Worm (Caenorhabditis elegans) whole organism, late embryonic: ENCODE measurements around the gene Y57G7A.2.

ENCODE experiments used
- T23F11.4 ChIP-seq: fragments of 200-800 bp; sonication (Bioruptor generic); optimal IDR thresholded peaks from 2 replicates; lab custom pipeline; 2018; ENCODE audit warnings: mild to moderate bottlenecking, missing genetic modification characterization, missing compliant biosample characterization
- ahr-1 ChIP-seq: sonication (generic microtip); optimal IDR thresholded peaks from 2 replicates; lab custom pipeline; 2016; ENCODE audit warnings: missing genetic modification characterization, missing compliant biosample characterization
- ceh-14 ChIP-seq: sonication (generic microtip); optimal IDR thresholded peaks from 2 replicates; lab custom pipeline; 2016; ENCODE audit warnings: missing genotype, missing genetic modification characterization, missing compliant biosample characterization
- ceh-18 ChIP-seq: sonication (generic microtip); optimal IDR thresholded peaks from 2 replicates; lab custom pipeline; 2016; ENCODE audit warnings: missing genetic modification characterization, missing compliant biosample characterization
- ceh-2 ChIP-seq: sonication (generic microtip); optimal IDR thresholded peaks from 2 replicates; lab custom pipeline; 2016; ENCODE audit warnings: missing genotype, missing genetic modification characterization, missing compliant biosample characterization
- ceh-22 ChIP-seq: sonication (generic microtip); optimal IDR thresholded peaks from 2 replicates; lab custom pipeline; 2017; ENCODE audit warnings: missing biosample characterization, missing genetic modification characterization
- ceh-24 ChIP-seq: sonication (generic microtip); optimal IDR thresholded peaks from 2 replicates; lab custom pipeline; 2016; ENCODE audit warnings: mild to moderate bottlenecking, missing genetic modification characterization, missing compliant biosample characterization
- ceh-30 ChIP-seq: fragments of 150-350 bp; optimal IDR thresholded peaks from 2 replicates; lab custom pipeline; 2014; ENCODE audit warnings: missing biosample characterization, missing genetic modification characterization
- ceh-31 ChIP-seq: sonication (generic microtip); optimal IDR thresholded peaks from 2 replicates; lab custom pipeline; 2016; ENCODE audit warnings: missing genetic modification characterization, missing compliant biosample characterization
- ceh-45 ChIP-seq: fragments of 200-800 bp; sonication (Bioruptor generic); IDR thresholded peaks from 2 replicates; pipeline ENCODE4 v1.3.6; 2022; ENCODE audit warnings: missing genetic modification reagents, missing genetic modification characterization, missing compliant biosample characterization
- ceh-48 ChIP-seq: sonication (generic microtip); optimal IDR thresholded peaks from 2 replicates; lab custom pipeline; 2016; ENCODE audit warnings: missing genetic modification characterization, inconsistent platforms, missing compliant biosample characterization
- ceh-6 ChIP-seq: fragments of 200-800 bp; sonication (Bioruptor generic); optimal IDR thresholded peaks from 2 replicates; lab custom pipeline; 2018; ENCODE audit warnings: mild to moderate bottlenecking, missing genetic modification characterization, missing compliant biosample characterization
- che-1 ChIP-seq: sonication (generic microtip); optimal IDR thresholded peaks from 2 replicates; lab custom pipeline; 2016; ENCODE audit warnings: mild to moderate bottlenecking, missing genetic modification characterization, missing compliant biosample characterization
- dve-1 ChIP-seq: sonication (generic microtip); optimal IDR thresholded peaks from 2 replicates; lab custom pipeline; 2017; ENCODE audit warnings: antibody characterized with exemption, mild to moderate bottlenecking, missing genetic modification characterization, missing compliant biosample characterization
- elt-2 ChIP-seq: sonication (generic microtip); optimal IDR thresholded peaks from 2 replicates; lab custom pipeline; 2016; ENCODE audit warnings: missing genetic modification reagents, missing genetic modification characterization, missing compliant biosample characterization
- gmeb-2 ChIP-seq: sonication (generic microtip); optimal IDR thresholded peaks from 2 replicates; lab custom pipeline; 2016; ENCODE audit warnings: missing genetic modification characterization, inconsistent platforms, missing compliant biosample characterization
- hlh-15 ChIP-seq: sonication (generic microtip); optimal IDR thresholded peaks from 2 replicates; lab custom pipeline; 2016; ENCODE audit warnings: missing genetic modification characterization, missing compliant biosample characterization
- lin-11 ChIP-seq: fragments of 200-800 bp; sonication (Bioruptor generic); optimal IDR thresholded peaks from 2 replicates; lab custom pipeline; 2018; ENCODE audit warnings: mild to moderate bottlenecking, missing genetic modification characterization, missing compliant biosample characterization
- madf-2 ChIP-seq: sonication (generic microtip); optimal IDR thresholded peaks from 2 replicates; lab custom pipeline; 2017; ENCODE audit warnings: missing genetic modification characterization, missing compliant biosample characterization
- mec-3 ChIP-seq: sonication (generic microtip); optimal IDR thresholded peaks from 2 replicates; lab custom pipeline; 2016; ENCODE audit warnings: borderline replicate concordance, missing genetic modification characterization, missing compliant biosample characterization
- nfya-1 ChIP-seq: sonication (generic microtip); optimal IDR thresholded peaks from 2 replicates; lab custom pipeline; 2017; ENCODE audit warnings: missing genetic modification characterization, mild to moderate bottlenecking, missing compliant biosample characterization, antibody characterized with exemption, moderate library complexity
- nhr-11 ChIP-seq: fragments of 150-350 bp; optimal IDR thresholded peaks from 2 replicates; lab custom pipeline; 2014; ENCODE audit warnings: missing biosample characterization, missing genetic modification characterization
- nhr-232 ChIP-seq: sonication (generic microtip); optimal IDR thresholded peaks from 2 replicates; lab custom pipeline; 2016; ENCODE audit warnings: missing genetic modification characterization, missing compliant biosample characterization
- pat-9 ChIP-seq: fragments of 200-800 bp; sonication (Bioruptor generic); optimal IDR thresholded peaks from 2 replicates; lab custom pipeline; 2018; ENCODE audit warnings: mild to moderate bottlenecking, missing genetic modification characterization, moderate library complexity, missing compliant biosample characterization
- pha-4 ChIP-seq: fragments of 150-350 bp; optimal IDR thresholded peaks from 2 replicates; lab custom pipeline; 2018; ENCODE audit warnings: missing biosample characterization, missing genetic modification reagents, missing genetic modification characterization
- ref-2 ChIP-seq: sonication (generic microtip); optimal IDR thresholded peaks from 2 replicates; lab custom pipeline; 2016; ENCODE audit warnings: missing genetic modification characterization, missing compliant biosample characterization
- sdc-2 ChIP-seq: sonication (generic microtip); optimal IDR thresholded peaks from 2 replicates; lab custom pipeline; 2016; ENCODE audit warnings: missing genotype, missing genetic modification characterization, missing compliant biosample characterization
- sox-4 ChIP-seq: sonication (generic microtip); optimal IDR thresholded peaks from 2 replicates; lab custom pipeline; 2017; ENCODE audit warnings: mild to moderate bottlenecking, missing genetic modification characterization, inconsistent platforms, missing compliant biosample characterization
- syd-9 ChIP-seq: sonication (generic microtip); optimal IDR thresholded peaks from 2 replicates; lab custom pipeline; 2016; ENCODE audit warnings: mild to moderate bottlenecking, missing genetic modification characterization, moderate library complexity, missing compliant biosample characterization
- tbx-2 ChIP-seq: sonication (generic microtip); optimal IDR thresholded peaks from 2 replicates; lab custom pipeline; 2016; ENCODE audit warnings: missing genetic modification characterization, missing compliant biosample characterization
- tbx-7 ChIP-seq: sonication (generic microtip); optimal IDR thresholded peaks from 2 replicates; lab custom pipeline; 2016; ENCODE audit warnings: missing genotype, missing genetic modification characterization, missing compliant biosample characterization
- ttx-3 ChIP-seq: sonication (generic microtip); optimal IDR thresholded peaks from 2 replicates; lab custom pipeline; 2016; ENCODE audit warnings: missing genetic modification reagents, missing genetic modification characterization, missing compliant biosample characterization
- unc-42 ChIP-seq: sonication (generic microtip); optimal IDR thresholded peaks from 2 replicates; lab custom pipeline; 2016; ENCODE audit warnings: missing genotype, missing genetic modification characterization, missing compliant biosample characterization
- unc-86 ChIP-seq: sonication (generic microtip); optimal IDR thresholded peaks from 2 replicates; lab custom pipeline; 2016; ENCODE audit warnings: missing genetic modification characterization, missing compliant biosample characterization
- zip-5 ChIP-seq: sonication (generic microtip); optimal IDR thresholded peaks from 2 replicates; lab custom pipeline; 2016; ENCODE audit warnings: missing genetic modification characterization, missing compliant biosample characterization

The Y57G7A.2 gene

DNA sequence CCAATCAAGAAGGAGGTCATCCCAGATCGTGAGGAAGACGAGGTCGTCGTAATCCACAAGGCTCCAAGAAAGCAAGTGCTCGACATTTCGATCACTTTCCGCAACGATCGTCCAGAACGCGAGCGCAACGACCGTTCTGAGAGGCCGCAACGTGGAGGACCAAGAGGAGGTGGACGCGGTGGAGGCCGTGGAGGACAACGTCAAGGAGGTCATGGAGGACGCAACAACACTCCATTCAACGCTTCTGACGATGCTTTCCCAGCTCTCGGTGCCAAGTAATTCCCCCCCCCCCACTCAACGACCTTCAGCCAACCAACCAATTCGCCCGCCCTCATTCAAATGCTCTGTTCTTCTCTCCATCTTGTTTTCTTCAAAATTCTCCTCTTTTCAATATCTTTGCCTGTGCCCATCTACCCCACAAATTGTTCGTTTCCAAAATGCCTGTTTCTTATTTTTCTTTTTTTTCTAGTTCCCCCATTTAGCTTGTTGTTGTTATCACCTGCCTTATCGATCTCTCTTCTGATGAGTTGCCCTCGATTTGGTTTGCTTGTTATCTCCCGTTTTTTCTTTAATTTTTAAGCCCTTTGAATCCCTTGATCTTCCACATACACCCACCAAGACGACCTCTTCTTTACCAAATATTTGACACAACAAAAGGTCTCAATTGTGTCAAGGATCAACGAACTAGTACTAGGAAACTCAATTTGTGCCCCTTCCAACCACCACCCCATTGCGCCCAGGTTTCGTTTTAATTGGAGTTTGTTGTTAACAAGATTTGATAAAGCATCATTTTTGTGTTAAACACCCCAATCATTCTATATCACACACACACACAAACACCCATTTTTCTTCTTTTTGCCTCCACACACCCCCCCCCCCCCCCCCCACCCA lies 26.7 kb downstream of the Y57G7A.2 start:
- TF ChIP-seq unc-42 (tag; lab: Kevin White, UChicago) (no peak), dve-1 (tag; lab: Kevin White, UChicago) (no peak), mec-3 (tag; lab: Kevin White, UChicago) (no peak), T23F11.4 (GFP tag; lab: Kevin White, UChicago) (no peak), ceh-24 (tag; lab: Kevin White, UChicago) (no peak), tbx-7 (no peak), ceh-22 (tag; lab: Kevin White, UChicago) (no peak), unc-86 (no peak), nhr-11 (tag; lab: Kevin White, UChicago) (no peak), elt-2 (tag; lab: Kevin White, UChicago) (no peak), lin-11 (no peak)

DNA sequence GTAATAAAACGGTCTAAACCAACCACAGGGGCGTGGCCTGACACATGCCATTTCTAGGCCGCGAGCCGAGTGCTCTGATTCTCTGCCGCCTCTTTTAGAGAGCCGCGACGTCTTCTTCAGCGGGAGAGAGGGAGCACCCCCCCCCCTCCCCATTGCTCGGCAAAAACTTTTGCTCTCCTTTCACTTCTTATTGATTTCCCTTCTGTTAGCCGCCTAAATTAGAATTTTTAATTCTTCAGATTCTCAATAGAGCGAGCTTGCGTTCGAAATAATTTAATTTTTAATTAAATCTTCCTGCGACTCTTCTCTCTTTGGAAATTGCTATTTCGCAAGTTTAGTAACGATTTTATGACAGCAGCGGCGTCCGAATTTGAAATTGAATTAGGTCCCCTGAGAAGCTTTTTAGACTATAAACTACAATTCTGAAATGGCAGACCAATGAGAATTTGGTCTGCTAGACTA lies 27.3 kb downstream of the Y57G7A.2 start:
- TF ChIP-seq ttx-3 (tag; lab: Kevin White, UChicago) (no peak), unc-42 (tag; lab: Kevin White, UChicago) (peak; percentile 89), ceh-2 (no peak), tbx-2 (tag; lab: Kevin White, UChicago) (peak; percentile 17), pat-9 (no peak), nfya-1 (tag; lab: Kevin White, UChicago) (peak; percentile 7), ceh-14 (tag; lab: Kevin White, UChicago) (peak; percentile 99), ceh-31 (tag; lab: Kevin White, UChicago) (peak; percentile 50), ceh-48 (tag; lab: Kevin White, UChicago) (peak; percentile 70), che-1 (tag; lab: Kevin White, UChicago) (peak; percentile 20), unc-86 (peak; percentile 15)
- TF ChIP-seq, all 69 proteins: peak for 8

DNA sequence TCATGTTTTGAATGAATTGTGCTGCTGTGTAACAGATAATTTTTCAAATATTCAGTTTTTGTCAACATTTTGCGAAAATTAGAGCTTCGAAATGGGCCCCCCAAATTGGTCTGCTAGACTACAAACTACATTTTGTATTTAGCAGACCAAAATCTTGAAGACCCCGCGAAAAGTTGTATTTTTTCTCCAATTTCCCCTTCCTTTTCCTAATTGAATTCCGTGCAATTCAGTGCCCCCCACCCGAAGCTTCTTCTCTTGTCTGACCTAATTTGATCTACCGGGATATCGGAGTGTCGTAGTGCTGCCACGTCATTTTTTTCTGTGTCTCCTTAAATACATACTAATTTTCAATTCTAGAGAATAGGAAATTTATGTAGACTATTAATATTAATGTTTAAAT lies 28.1 kb downstream of the Y57G7A.2 start:
- no peak for TF ChIP-seq ceh-18 (tag; lab: Kevin White, UChicago)
- TF ChIP-seq unc-42 (tag; lab: Kevin White, UChicago): peak; percentile 72
- no peak for TF ChIP-seq zip-5 (tag; lab: Kevin White, UChicago)
- TF ChIP-seq pha-4 (tag; lab: Kevin White, UChicago): no peak
- no peak for TF ChIP-seq nhr-232 (tag; lab: Kevin White, UChicago)
- TF ChIP-seq dve-1 (tag; lab: Kevin White, UChicago): no peak
- TF ChIP-seq lin-11: no peak

DNA sequence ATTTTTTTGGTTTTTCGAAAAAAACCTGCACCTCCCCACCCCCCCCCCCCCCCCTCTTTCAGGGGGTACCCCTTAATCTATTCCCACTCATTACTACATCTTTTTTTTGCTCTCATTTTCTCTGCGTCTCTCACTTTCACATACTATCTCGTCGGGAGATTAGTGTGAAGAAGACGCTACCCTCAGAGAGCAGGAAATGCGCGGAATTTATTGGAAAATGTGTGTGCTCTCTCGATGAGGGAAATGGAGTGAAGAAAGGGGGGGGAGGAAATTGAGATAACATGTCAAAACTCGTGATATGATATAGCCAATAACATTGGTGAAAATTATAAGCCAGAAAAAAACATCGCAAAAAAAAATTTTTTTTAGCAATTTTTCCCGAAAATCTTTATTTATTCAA lies 29.7 kb downstream of the Y57G7A.2 start:
- TF ChIP-seq syd-9 (tag; lab: Kevin White, UChicago) (no peak), nfya-1 (tag; lab: Kevin White, UChicago) (no peak), sox-4 (tag; lab: Kevin White, UChicago) (no peak), ceh-31 (tag; lab: Kevin White, UChicago) (no peak), ahr-1 (tag; lab: Kevin White, UChicago) (no peak), ceh-45 (no peak), ref-2 (tag; lab: Kevin White, UChicago) (no peak), ceh-6 (GFP tag; lab: Kevin White, UChicago) (no peak), T23F11.4 (GFP tag; lab: Kevin White, UChicago) (no peak), pat-9 (no peak), madf-2 (tag; lab: Kevin White, UChicago) (no peak), ceh-30 (no peak), tbx-7 (no peak), hlh-15 (no peak), gmeb-2 (no peak), sdc-2 (tag; lab: Kevin White, UChicago) (no peak)
